Worm (Caenorhabditis elegans): ENCODE results near the gene C50B6.9.

The C50B6.9 gene

ce11 chrV:13380980-13381379 lies 44.8 kb downstream of the C50B6.9 start, which contains the start of gene cpz-2:
cpz-2 (plus strand) TSS chrV:13381189.
- TF ChIP-seq flt-1 (GFP tag; IDR thresholded peaks at IDR 0.05) (no peak), cog-1 (tag; optimal IDR thresholded peaks at IDR 0.05) (no peak), ztf-23 (GFP tag; IDR thresholded peaks at IDR 0.05) (no peak), tab-1 (GFP tag; IDR thresholded peaks at IDR 0.05) (no peak), klf-2 (GFP tag; conservative IDR thresholded peaks at IDR 0.05) (no peak), med-1 (GFP tag; optimal IDR thresholded peaks at IDR 0.05; ENCODE audit: insufficient read depth) (no peak), ref-1 (GFP tag; conservative IDR thresholded peaks at IDR 0.05) (no peak)

ce11 chrV:13385798-13386197 lies 49.6 kb downstream of the C50B6.9 start, which contains the start of gene gcy-34:
gcy-34 (minus strand) TSS chrV:13385898.
- TF ChIP-seq cog-1 (tag; optimal IDR thresholded peaks at IDR 0.05), result no peak
- TF ChIP-seq flt-1 (GFP tag; IDR thresholded peaks at IDR 0.05), result no peak
- no peak for TF ChIP-seq T22C8.4 (GFP tag; IDR thresholded peaks at IDR 0.05)
- no peak for TF ChIP-seq ztf-29 (GFP tag; IDR thresholded peaks at IDR 0.05)
- TF ChIP-seq ztf-23 (GFP tag; IDR thresholded peaks at IDR 0.05), result no peak
- TF ChIP-seq tab-1 (GFP tag; IDR thresholded peaks at IDR 0.05), result no peak
- TF ChIP-seq ref-1 (GFP tag; conservative IDR thresholded peaks at IDR 0.05), result no peak
- no peak for TF ChIP-seq klf-2 (GFP tag; conservative IDR thresholded peaks at IDR 0.05)
- no peak for TF ChIP-seq med-1 (GFP tag; optimal IDR thresholded peaks at IDR 0.05; ENCODE audit: insufficient read depth)

ce11 chrV:13387472-13387871 lies 51.3 kb downstream of the C50B6.9 start:
- no peak for TF ChIP-seq tab-1 (GFP tag; IDR thresholded peaks at IDR 0.05)
- TF ChIP-seq cog-1 (tag; optimal IDR thresholded peaks at IDR 0.05), result no peak
- no peak for TF ChIP-seq ztf-23 (GFP tag; IDR thresholded peaks at IDR 0.05)
- TF ChIP-seq flt-1 (GFP tag; IDR thresholded peaks at IDR 0.05), result no peak
- TF ChIP-seq T22C8.4 (GFP tag; IDR thresholded peaks at IDR 0.05), result no peak
- TF ChIP-seq med-1 (GFP tag; optimal IDR thresholded peaks at IDR 0.05; ENCODE audit: insufficient read depth), result no peak
- no peak for TF ChIP-seq ref-1 (GFP tag; conservative IDR thresholded peaks at IDR 0.05)
- TF ChIP-seq klf-2 (GFP tag; conservative IDR thresholded peaks at IDR 0.05), result no peak
- no peak for TF ChIP-seq ztf-29 (GFP tag; IDR thresholded peaks at IDR 0.05)

Measured in whole organism, midembryonic.